Fruit fly (Drosophila melanogaster) whole organism, adult: ENCODE measurements around the gene Patj.

Experiments used
- CG1620 ChIP-seq: fragments of 200-800 bp; sonication (Bioruptor generic); optimal IDR thresholded peaks from 2 replicates; lab custom pipeline; 2016; ENCODE audit warnings: missing biosample characterization, missing genetic modification characterization
- CG7045 ChIP-seq: fragments of 200-800 bp; sonication (Bioruptor generic); optimal IDR thresholded peaks from 2 replicates; lab custom pipeline; 2017; ENCODE audit warnings: missing biosample characterization, mild to moderate bottlenecking, missing genetic modification characterization
- CG7101 ChIP-seq: fragments of 200-800 bp; sonication (Bioruptor generic); optimal IDR thresholded peaks from 2 replicates; lab custom pipeline; 2018; ENCODE audit warnings: missing biosample characterization, mild to moderate bottlenecking, missing genetic modification characterization, moderate library complexity
- Mnt ChIP-seq: fragments of 200-800 bp; sonication (Bioruptor generic); optimal IDR thresholded peaks from 2 replicates; lab custom pipeline; 2016; ENCODE audit warnings: missing biosample characterization, mild to moderate bottlenecking, missing genetic modification characterization
- kay ChIP-seq: fragments of 200-800 bp; sonication (Bioruptor generic); peaks from one replicate; lab custom pipeline; 2016; ENCODE audit warnings: missing biosample characterization, missing genetic modification characterization, borderline replicate concordance
- ovo ChIP-seq: fragments of 200-800 bp; sonication (Bioruptor generic); optimal IDR thresholded peaks from 2 replicates; lab custom pipeline; 2016; ENCODE audit warnings: missing biosample characterization, missing genetic modification characterization

- peak; percentile 65 for TF ChIP-seq ovo
- TF ChIP-seq CG1620 (GFP tag; lab: Kevin White, UChicago): peak; percentile 79
- TF ChIP-seq CG7045 (GFP tag; lab: Kevin White, UChicago): peak; percentile 72
- TF ChIP-seq CG7101 (tag; lab: Kevin White, UChicago): peak; percentile 97
- peak; percentile 50 for TF ChIP-seq Mnt (GFP tag; lab: Kevin White, UChicago)
- no peak for TF ChIP-seq kay (GFP tag; lab: Kevin White, UChicago)
Measured at dm6 chr3L:1774713-1775648, 23.6 kb upstream of the Patj start, which contains the start of the genes CG13933 and PolD2.
